Worm (Caenorhabditis elegans) whole organism, early embryonic: Measurements from ENCODE around the gene F14D7.12.

ENCODE experiments used
- ceh-36 ChIP-seq: sonication (generic microtip); optimal IDR thresholded peaks from 2 replicates; lab custom pipeline; 2016; ENCODE audit warnings: missing genetic modification characterization, inconsistent platforms, missing compliant biosample characterization
- hmbx-1 ChIP-seq: sonication (generic microtip); optimal IDR thresholded peaks from 2 replicates; lab custom pipeline; 2016; ENCODE audit warnings: mild to moderate bottlenecking, missing genetic modification characterization, missing compliant biosample characterization
- pes-1 ChIP-seq: fragments of 200-800 bp; sonication (Bioruptor generic); IDR thresholded peaks from 2 replicates; pipeline ENCODE4 v1.3.6; 2022; ENCODE audit warnings: missing genetic modification reagents, missing genetic modification characterization, missing compliant biosample characterization
- tra-4 ChIP-seq: sonication (generic microtip); optimal IDR thresholded peaks from 2 replicates; lab custom pipeline; 2017; ENCODE audit warnings: missing genetic modification characterization, missing compliant biosample characterization

ce11 chrV:14254221-14254620 lies 45.6 kb upstream of the F14D7.12 start, which contains the start of gene K02E11.7:
- no peak for TF ChIP-seq ceh-36
- TF ChIP-seq tra-4, result no peak
- TF ChIP-seq pes-1 (GFP tag; lab: Robert Waterston, UW), result no peak
- TF ChIP-seq hmbx-1 (tag; lab: Kevin White, UChicago), result no peak
